Worm (Caenorhabditis elegans) whole organism, L1 larva: ENCODE data around the gene rla-2.

Source experiments
- C04F5.9 ChIP-seq: sonication (generic microtip); optimal IDR thresholded peaks from 2 replicates; lab custom pipeline; 2016; ENCODE audit warnings: missing genetic modification characterization, missing compliant biosample characterization
- C34B4.2 ChIP-seq: sonication (generic microtip); optimal IDR thresholded peaks from 2 replicates; lab custom pipeline; 2017; ENCODE audit warnings: mild to moderate bottlenecking, missing genetic modification characterization, missing compliant biosample characterization
- F16B12.6 ChIP-seq: fragments of 150-350 bp; optimal IDR thresholded peaks from 2 replicates; lab custom pipeline; 2014; ENCODE audit warnings: missing biosample characterization, missing genetic modification characterization
- alr-1 ChIP-seq: fragments of 200-800 bp; sonication (Bioruptor generic); optimal IDR thresholded peaks from 2 replicates; lab custom pipeline; 2018; ENCODE audit warnings: borderline replicate concordance, mild to moderate bottlenecking, missing genetic modification characterization, missing compliant biosample characterization
- ceh-63 ChIP-seq: fragments of 200-800 bp; sonication (Bioruptor generic); optimal IDR thresholded peaks from 2 replicates; lab custom pipeline; 2018; ENCODE audit warnings: mild to moderate bottlenecking, missing genetic modification characterization, missing compliant biosample characterization
- ceh-90 ChIP-seq: sonication (generic microtip); optimal IDR thresholded peaks from 2 replicates; lab custom pipeline; 2016; ENCODE audit warnings: missing genetic modification characterization, missing compliant biosample characterization
- ces-1 ChIP-seq: fragments of 150-350 bp; optimal IDR thresholded peaks from 2 replicates; lab custom pipeline; 2014; ENCODE audit warnings: missing biosample characterization, missing genetic modification reagents, missing genetic modification characterization
- efl-1 ChIP-seq, 4 experiments: fragments of 150-350 bp; optimal IDR thresholded peaks in 3 of 4; peaks in 1 of 4; 1 replicate in 1 of 4; 2 replicates in 3 of 4; lab custom pipeline; 2014; ENCODE audit warnings: missing biosample characterization in 2 of 4, missing genetic modification characterization in 2 of 4, missing genetic modification reagents in 2 of 4
- egl-13 ChIP-seq: sonication (generic microtip); optimal IDR thresholded peaks from 2 replicates; lab custom pipeline; 2016; ENCODE audit warnings: missing genotype, missing genetic modification reagents, missing genetic modification characterization, missing compliant biosample characterization
- elt-2 ChIP-seq: sonication (generic microtip); optimal IDR thresholded peaks from 2 replicates; lab custom pipeline; 2016; ENCODE audit warnings: missing genetic modification characterization, mild to moderate bottlenecking, inconsistent platforms, missing compliant biosample characterization, missing genetic modification reagents
- fkh-10 ChIP-seq: sonication (generic microtip); optimal IDR thresholded peaks from 2 replicates; lab custom pipeline; 2017; ENCODE audit warnings: missing biosample characterization, missing genetic modification reagents, missing genetic modification characterization
- fkh-8 ChIP-seq: sonication (generic microtip); optimal IDR thresholded peaks from 2 replicates; lab custom pipeline; 2016; ENCODE audit warnings: mild to moderate bottlenecking, missing genetic modification characterization, missing compliant biosample characterization
- irx-1 ChIP-seq: sonication (generic microtip); optimal IDR thresholded peaks from 2 replicates; lab custom pipeline; 2016; ENCODE audit warnings: missing genetic modification characterization, missing compliant biosample characterization
- isw-1 ChIP-seq: fragments of 200-800 bp; sonication (Bioruptor generic); IDR thresholded peaks from 2 replicates; pipeline ENCODE4 v1.3.6; 2022; ENCODE audit warnings: missing genetic modification characterization, missing compliant biosample characterization
- jun-1 ChIP-seq: fragments of 150-350 bp; optimal IDR thresholded peaks from 2 replicates; lab custom pipeline; 2014; ENCODE audit warnings: missing biosample characterization, missing genetic modification reagents, missing genetic modification characterization
- lin-13 ChIP-seq: fragments of 150-350 bp; optimal IDR thresholded peaks from 2 replicates; lab custom pipeline; 2014; ENCODE audit warnings: missing biosample characterization, missing genetic modification reagents, missing genetic modification characterization
- lin-35 ChIP-seq, 2 experiments: fragments of 150-350 bp; optimal IDR thresholded peaks; 2 replicates each; lab custom pipeline; 2014; ENCODE audit warnings: missing biosample characterization in 2 of 2, missing genetic modification characterization in 2 of 2, missing genetic modification reagents in 2 of 2
- lin-39 ChIP-seq: fragments of 150-350 bp; optimal IDR thresholded peaks from 2 replicates; lab custom pipeline; 2014; ENCODE audit warnings: missing biosample characterization, missing genetic modification reagents, missing genetic modification characterization
- lsy-2 ChIP-seq, 2 experiments: fragments of 150-350 bp; optimal IDR thresholded peaks; 2 replicates each; lab custom pipeline; 2014; ENCODE audit warnings: missing biosample characterization in 2 of 2, missing genetic modification characterization in 2 of 2
- mab-9 ChIP-seq: fragments of 200-800 bp; sonication (Bioruptor generic); IDR thresholded peaks from 2 replicates; pipeline ENCODE4 v1.3.6; 2022; ENCODE audit warnings: missing genetic modification reagents, missing genetic modification characterization, missing compliant biosample characterization
- mdl-1 ChIP-seq, 2 experiments: fragments of 150-350 bp; optimal IDR thresholded peaks; 2 replicates each; lab custom pipeline; 2014 to 2017; ENCODE audit warnings: missing biosample characterization in 2 of 2, missing genetic modification characterization in 2 of 2, inconsistent platforms in 1 of 2
- mep-1 ChIP-seq: fragments of 150-350 bp; optimal IDR thresholded peaks from 2 replicates; lab custom pipeline; 2014; ENCODE audit warnings: missing biosample characterization, missing genetic modification characterization
- nhr-28 ChIP-seq: fragments of 150-350 bp; optimal IDR thresholded peaks from 2 replicates; lab custom pipeline; 2014; ENCODE audit warnings: missing biosample characterization, missing genetic modification characterization
- nhr-47 ChIP-seq: sonication (generic microtip); optimal IDR thresholded peaks from 2 replicates; lab custom pipeline; 2016; ENCODE audit warnings: mild to moderate bottlenecking, missing genetic modification characterization, moderate library complexity, missing compliant biosample characterization
- nhr-76 ChIP-seq: sonication (generic microtip); optimal IDR thresholded peaks from 2 replicates; lab custom pipeline; 2017; ENCODE audit warnings: missing biosample characterization, missing genetic modification characterization
- nhr-77 ChIP-seq: fragments of 150-350 bp; optimal IDR thresholded peaks from 2 replicates; lab custom pipeline; 2014; ENCODE audit warnings: missing biosample characterization, missing genetic modification characterization
- nhr-85 ChIP-seq: sonication (generic microtip); peaks from one replicate; lab custom pipeline; 2016; ENCODE audit warnings: missing genetic modification characterization, inconsistent platforms, missing compliant biosample characterization
- nhr-90 ChIP-seq: sonication (generic microtip); optimal IDR thresholded peaks from 2 replicates; lab custom pipeline; 2016; ENCODE audit warnings: mild to moderate bottlenecking, missing genetic modification characterization, missing compliant biosample characterization; ENCODE audit not compliant: poor library complexity
- rnt-1 ChIP-seq: sonication (generic microtip); optimal IDR thresholded peaks from 2 replicates; lab custom pipeline; 2016; ENCODE audit warnings: mild to moderate bottlenecking, missing genetic modification characterization, moderate library complexity, missing compliant biosample characterization
- sup-37 ChIP-seq: fragments of 200-800 bp; sonication (Bioruptor generic); optimal IDR thresholded peaks from 2 replicates; lab custom pipeline; 2018; ENCODE audit warnings: mild to moderate bottlenecking, missing genetic modification characterization, missing compliant biosample characterization
- tlp-1 ChIP-seq: fragments of 150-350 bp; optimal IDR thresholded peaks from 2 replicates; lab custom pipeline; 2014; ENCODE audit warnings: missing biosample characterization, missing genetic modification characterization
- unc-98 ChIP-seq: fragments of 200-800 bp; sonication (Bioruptor generic); IDR thresholded peaks from 2 replicates; pipeline ENCODE4 v1.3.6; 2022; ENCODE audit warnings: missing genetic modification characterization, missing compliant biosample characterization
- vab-15 ChIP-seq: sonication (generic microtip); optimal IDR thresholded peaks from 2 replicates; lab custom pipeline; 2017; ENCODE audit warnings: missing genotype, mild to moderate bottlenecking, missing genetic modification characterization, missing compliant biosample characterization
- zag-1 ChIP-seq: fragments of 150-350 bp; optimal IDR thresholded peaks from 2 replicates; lab custom pipeline; 2014; ENCODE audit warnings: missing biosample characterization, missing genetic modification characterization
- ztf-11 ChIP-seq, 2 experiments: sonication (generic microtip); optimal IDR thresholded peaks; 2 replicates each; lab custom pipeline; 2016 to 2017; ENCODE audit warnings: missing genetic modification characterization in 2 of 2, missing biosample characterization in 1 of 2, missing compliant biosample characterization in 1 of 2

The rla-2 gene

DNA sequence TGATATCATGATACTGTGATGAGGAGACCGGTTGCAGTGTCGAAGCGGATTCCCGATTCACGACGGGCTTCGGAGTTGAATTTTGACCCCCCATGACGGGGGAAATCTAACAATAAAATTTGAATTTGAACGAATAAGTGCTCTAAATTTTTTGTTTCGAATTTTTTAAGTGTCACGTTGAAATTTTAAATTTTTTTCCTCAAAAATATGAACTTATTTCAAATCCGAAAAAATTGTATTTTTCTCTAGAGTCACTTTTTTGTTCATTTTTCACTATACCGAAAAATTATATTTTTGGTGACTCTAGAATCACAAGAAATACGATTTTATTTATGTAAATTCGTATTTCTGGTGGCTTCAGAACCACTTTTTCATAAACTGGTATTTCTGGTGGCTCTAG is 11.6 kb downstream of the rla-2 start, which contains the start of gene W02A2.8:
W02A2.8 (minus strand) TSS at position 101 of the 400 bp plus-strand sequence.
- TF ChIP-seq nhr-76 (tag; lab: Kevin White, UChicago) (no peak), mdl-1 (tag; optimal IDR thresholded peaks at IDR 0.05; lab: Kevin White, UChicago) (no peak), sup-37 (GFP tag; lab: Kevin White, UChicago) (no peak), nhr-90 (no peak), C04F5.9 (tag; lab: Kevin White, UChicago) (no peak), irx-1 (tag; lab: Kevin White, UChicago) (no peak), nhr-47 (tag; lab: Kevin White, UChicago) (no peak), vab-15 (tag; lab: Kevin White, UChicago) (no peak), lin-13 (GFP tag; lab: Kevin White, UChicago) (no peak), rnt-1 (tag; lab: Kevin White, UChicago) (no peak), lsy-2 (tag; optimal IDR thresholded peaks at IDR 0.05; lab: Kevin White, UChicago) (no peak), egl-13 (no peak), mab-9 (GFP tag; lab: Robert Waterston, UW) (no peak), lin-35 (GFP tag; optimal IDR thresholded peaks at IDR 0.05; lab: Kevin White, UChicago) (no peak)

DNA sequence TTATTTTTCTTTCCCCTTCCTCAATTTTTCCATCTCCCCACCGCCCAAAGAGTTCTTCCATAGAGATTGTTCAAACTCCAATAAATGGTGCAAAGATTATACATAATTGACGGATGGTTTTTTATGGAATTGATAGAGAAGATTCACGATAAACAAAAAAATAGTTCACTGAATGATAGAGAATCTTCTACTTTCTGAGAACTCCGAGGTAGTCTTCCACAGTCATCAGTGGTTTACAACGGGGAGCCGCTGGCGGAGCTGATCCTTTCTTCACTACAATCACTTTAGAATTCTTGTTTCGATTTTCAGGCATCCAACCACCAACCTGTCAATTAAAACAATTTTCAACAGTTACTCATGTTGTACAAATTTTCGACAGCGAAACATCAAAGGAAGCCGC is 14.1 kb downstream of the rla-2 start:
- no peak for TF ChIP-seq alr-1
- TF ChIP-seq nhr-90 = no peak
- no peak for TF ChIP-seq nhr-77 (tag; lab: Kevin White, UChicago)
- no peak for TF ChIP-seq mep-1 (tag; lab: Kevin White, UChicago)
- TF ChIP-seq nhr-28 = no peak
- no peak for TF ChIP-seq tlp-1 (tag; lab: Kevin White, UChicago)

DNA sequence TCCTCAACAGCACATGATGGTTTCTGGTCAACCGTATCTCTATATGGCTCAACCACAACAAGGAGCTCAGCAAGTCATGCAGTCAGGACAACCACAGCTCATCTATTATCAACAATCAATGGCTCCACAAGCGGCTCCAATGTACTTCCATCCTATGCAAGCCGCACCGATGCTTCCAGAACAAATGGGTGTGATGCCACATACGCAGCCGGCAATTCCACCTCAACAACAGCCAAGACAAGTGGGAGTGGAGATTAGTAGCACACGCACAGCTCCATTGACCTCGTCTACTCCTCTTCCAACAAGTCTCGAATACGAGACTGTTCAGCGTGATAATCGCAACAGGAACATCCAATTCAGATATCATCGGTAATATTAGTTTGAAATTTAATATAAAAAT is 16.0 kb downstream of the rla-2 start:
- TF ChIP-seq ztf-11 (tag; optimal IDR thresholded peaks at IDR 0.05; lab: Kevin White, UChicago) = no peak
- TF ChIP-seq lin-39 = no peak
- no peak for TF ChIP-seq C34B4.2
- TF ChIP-seq rnt-1 (tag; lab: Kevin White, UChicago) = no peak
- no peak for TF ChIP-seq efl-1 (optimal IDR thresholded peaks at IDR 0.05; lab: Kevin White, UChicago)
- TF ChIP-seq efl-1 (GFP tag; optimal IDR thresholded peaks at IDR 0.05 in 1 of 2; lab: Kevin White, UChicago) = peak in 1 of 2 experiments; percentile 91

DNA sequence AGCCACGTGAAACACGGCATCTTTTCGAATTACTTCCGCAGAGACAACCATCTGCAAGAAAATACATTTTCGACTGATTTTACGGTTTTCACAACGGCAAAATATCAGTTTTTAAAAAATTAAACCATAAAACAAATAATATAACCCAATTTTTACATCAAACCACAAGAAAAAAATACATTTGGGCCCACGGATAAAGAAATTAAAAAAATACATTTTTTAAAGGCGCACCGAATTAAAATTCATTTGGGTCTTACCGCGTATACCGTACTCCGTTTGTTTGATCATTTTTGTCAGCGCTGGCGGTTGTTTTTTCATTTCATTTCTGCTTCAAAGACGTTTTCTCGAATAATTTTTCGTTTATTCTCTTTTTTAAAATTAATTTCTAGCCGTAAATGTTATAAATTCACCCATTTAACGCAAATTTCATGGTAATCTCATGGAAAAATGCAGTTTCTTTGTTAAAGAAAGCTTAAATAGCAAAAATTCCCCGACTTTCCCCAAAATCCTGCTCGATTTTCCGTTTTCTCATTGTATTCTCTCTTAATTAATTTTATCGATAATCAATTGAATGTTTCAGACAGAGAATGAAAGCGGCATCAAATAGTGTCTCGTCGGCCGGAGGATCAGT is 16.8 kb downstream of the rla-2 start, which contains the start of the genes rec-8 and mex-5:
rec-8 (minus strand) TSS at position 51 of the 631 bp plus-strand sequence.
mex-5 (plus strand) TSS at position 581 of the 631 bp plus-strand sequence.
- TF ChIP-seq irx-1 (tag; lab: Kevin White, UChicago) = no peak
- no peak for TF ChIP-seq ces-1 (GFP tag; lab: Kevin White, UChicago)
- no peak for TF ChIP-seq ceh-90 (tag; lab: Kevin White, UChicago)
- TF ChIP-seq ceh-63 (GFP tag; lab: Kevin White, UChicago) = no peak
- TF ChIP-seq sup-37 (GFP tag; lab: Kevin White, UChicago) = no peak
- no peak for TF ChIP-seq unc-98 (GFP tag; lab: Robert Waterston, UW)
- no peak for TF ChIP-seq isw-1 (GFP tag; lab: Robert Waterston, UW)
- TF ChIP-seq zag-1 (tag; lab: Kevin White, UChicago) = no peak
- TF ChIP-seq fkh-10 (GFP tag; lab: Kevin White, UChicago) = no peak
- no peak for TF ChIP-seq lin-13 (GFP tag; lab: Kevin White, UChicago)
- TF ChIP-seq F16B12.6 (tag; lab: Kevin White, UChicago) = no peak
- no peak for TF ChIP-seq nhr-85
- no peak for TF ChIP-seq C34B4.2
- TF ChIP-seq elt-2 = no peak
- no peak for TF ChIP-seq jun-1 (tag; lab: Kevin White, UChicago)
- TF ChIP-seq fkh-8 (tag; lab: Kevin White, UChicago) = no peak
